Fruit fly (Drosophila melanogaster) whole organism, embryonic: ENCODE results near the gene Sgt1.

Source experiments
- CG11560 ChIP-seq: fragments of 200-800 bp; sonication (Bioruptor generic); IDR thresholded peaks from 3 replicates; pipeline ENCODE4 v1.3.6; 2022; ENCODE audit warnings: missing biosample characterization, missing genetic modification characterization
- CG2116 ChIP-seq: fragments of 200-800 bp; sonication (Bioruptor generic); optimal IDR thresholded peaks from 3 replicates; lab custom pipeline; 2018; ENCODE audit warnings: missing biosample characterization, mild to moderate bottlenecking, missing genetic modification characterization
- Nf-YA ChIP-seq: fragments of 200-800 bp; sonication (Bioruptor generic); IDR thresholded peaks from 2 replicates; pipeline ENCODE4 v1.3.6; 2022; ENCODE audit warnings: missing biosample characterization, missing genetic modification characterization
- jumu ChIP-seq: fragments of 200-800 bp; sonication (Bioruptor generic); optimal IDR thresholded peaks from 3 replicates; lab custom pipeline; 2016; ENCODE audit warnings: missing biosample characterization, missing genetic modification characterization
- pnt ChIP-seq: fragments of 200-800 bp; sonication (Bioruptor generic); optimal IDR thresholded peaks from 3 replicates; lab custom pipeline; 2016; ENCODE audit warnings: missing biosample characterization, missing genetic modification characterization
- psq ChIP-seq: fragments of 200-800 bp; sonication (Bioruptor generic); optimal IDR thresholded peaks from 2 replicates; lab custom pipeline; 2017; ENCODE audit warnings: missing biosample characterization, missing genetic modification characterization
- ro ChIP-seq: fragments of 200-800 bp; sonication (Bioruptor generic); IDR thresholded peaks from 2 replicates; pipeline ENCODE4 v1.3.6; 2022; ENCODE audit warnings: missing biosample characterization, missing genetic modification characterization
- tgo ChIP-seq: fragments of 200-800 bp; sonication (Bioruptor generic); IDR thresholded peaks from 3 replicates; pipeline ENCODE4 v1.3.6; 2022; ENCODE audit warnings: missing biosample characterization, missing genetic modification characterization
- tin ChIP-seq: fragments of 200-800 bp; sonication (Bioruptor generic); optimal IDR thresholded peaks from 3 replicates; lab custom pipeline; 2016; ENCODE audit warnings: missing biosample characterization, missing genetic modification characterization
- trh ChIP-seq: fragments of 200-800 bp; sonication (Bioruptor generic); optimal IDR thresholded peaks from 2 replicates; lab custom pipeline; 2016; ENCODE audit warnings: missing biosample characterization, missing genetic modification characterization

DNA sequence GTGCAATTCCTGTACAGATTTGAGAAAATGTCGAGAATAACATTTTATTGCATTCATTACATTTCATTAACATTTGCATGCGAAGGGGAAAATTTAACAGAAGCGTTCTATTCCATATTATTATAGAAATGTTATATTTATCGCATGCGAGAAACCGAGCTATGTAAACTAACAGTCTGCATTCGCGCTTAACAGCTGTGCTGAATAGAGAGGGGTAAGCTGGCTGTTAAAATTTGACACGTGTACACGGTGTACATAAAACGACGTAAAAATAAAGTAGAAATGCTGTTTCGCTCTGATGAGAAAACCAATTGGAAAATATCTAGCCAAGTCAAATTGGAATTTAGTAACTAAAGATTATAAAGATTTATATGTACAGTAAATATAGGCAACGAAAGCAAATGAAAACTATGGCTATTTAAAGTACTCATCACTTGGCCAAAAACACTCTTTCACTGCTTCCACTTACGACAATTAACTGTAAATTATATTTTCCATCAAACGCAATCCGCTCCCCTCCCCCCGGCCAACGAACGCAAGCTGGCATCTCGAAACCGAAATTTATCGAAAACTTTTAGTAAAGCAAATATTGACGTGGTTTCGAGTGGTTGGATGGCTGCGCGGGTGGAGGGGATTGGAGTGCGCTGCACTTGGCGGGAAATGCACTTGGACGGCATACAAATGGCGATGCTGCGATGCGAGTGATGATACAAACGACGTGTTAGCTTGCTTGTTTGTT is 1.3 kb upstream of the Sgt1 start:
- TF ChIP-seq pnt (GFP tag; lab: Kevin White, UChicago) (no peak), trh (GFP tag; lab: Kevin White, UChicago) (no peak), CG2116 (GFP tag; lab: Kevin White, UChicago) (no peak), CG11560 (tag; lab: Robert Waterston, UW) (no peak), ro (GFP tag; lab: Robert Waterston, UW) (no peak), Nf-YA (GFP tag; lab: Robert Waterston, UW) (no peak), tin (GFP tag; lab: Kevin White, UChicago) (no peak), psq (GFP tag; lab: Kevin White, UChicago) (no peak), jumu (GFP tag; lab: Kevin White, UChicago) (no peak), tgo (GFP tag; lab: Robert Waterston, UW) (no peak)
